Worm (Caenorhabditis elegans) whole organism, young adult: ENCODE results near the gene ran-5.
A peak's percentile ranks its signal among the peaks of the same experiment; 100 is the strongest.

Experiments used
- F10E7.11 ChIP-seq: sonication (generic microtip); optimal IDR thresholded peaks from 2 replicates; lab custom pipeline; 2017; ENCODE audit warnings: mild to moderate bottlenecking, missing genetic modification characterization, moderate library complexity, missing compliant biosample characterization
- F22D6.2 ChIP-seq: sonication (generic microtip); optimal IDR thresholded peaks from 2 replicates; lab custom pipeline; 2016; ENCODE audit warnings: mild to moderate bottlenecking, missing genetic modification characterization, missing compliant biosample characterization
- F33H1.4 ChIP-seq: fragments of 200-800 bp; sonication (Bioruptor generic); IDR thresholded peaks from 2 replicates; pipeline ENCODE4 v1.3.6; 2022; ENCODE audit warnings: missing genetic modification reagents, missing genetic modification characterization, missing compliant biosample characterization
- F39B2.1 ChIP-seq: fragments of 200-800 bp; sonication (Bioruptor generic); IDR thresholded peaks from 2 replicates; pipeline ENCODE4 v1.3.6; 2022; ENCODE audit warnings: missing genetic modification reagents, missing genetic modification characterization, missing compliant biosample characterization
- F52B5.7 ChIP-seq: sonication (generic microtip); optimal IDR thresholded peaks from 2 replicates; lab custom pipeline; 2016; ENCODE audit warnings: mild to moderate bottlenecking, missing genetic modification characterization, missing compliant biosample characterization
- F57A8.1 ChIP-seq: fragments of 200-800 bp; sonication (Bioruptor generic); optimal IDR thresholded peaks from 2 replicates; lab custom pipeline; 2018; ENCODE audit warnings: mild to moderate bottlenecking, missing genetic modification characterization, moderate library complexity, missing compliant biosample characterization
- K12H6.12 ChIP-seq: fragments of 200-800 bp; sonication (Bioruptor generic); optimal IDR thresholded peaks from 2 replicates; lab custom pipeline; 2018; ENCODE audit warnings: mild to moderate bottlenecking, missing genetic modification characterization, missing compliant biosample characterization
- T26A5.8 ChIP-seq: sonication (generic microtip); optimal IDR thresholded peaks from 2 replicates; lab custom pipeline; 2016; ENCODE audit warnings: missing genetic modification characterization, missing compliant biosample characterization
- attf-5 ChIP-seq: fragments of 200-800 bp; sonication (Bioruptor generic); optimal IDR thresholded peaks from 2 replicates; lab custom pipeline; 2018; ENCODE audit warnings: mild to moderate bottlenecking, missing genetic modification characterization, missing compliant biosample characterization
- attf-6 ChIP-seq: fragments of 200-800 bp; sonication (Bioruptor generic); IDR thresholded peaks from 2 replicates; pipeline ENCODE4 v1.3.6; 2022; ENCODE audit warnings: missing genetic modification reagents, missing genetic modification characterization, missing compliant biosample characterization
- bed-1 ChIP-seq: fragments of 200-800 bp; sonication (Bioruptor generic); IDR thresholded peaks from 2 replicates; pipeline ENCODE4 v1.3.6; 2022; ENCODE audit warnings: missing genetic modification reagents, missing genetic modification characterization, missing compliant biosample characterization
- cebp-1 ChIP-seq, 2 experiments: fragments of 200-800 bp in 1 of 2; sonication (Bioruptor generic) in 1 of 2; sonication (generic microtip) in 1 of 2; IDR thresholded peaks in 1 of 2; optimal IDR thresholded peaks in 1 of 2; 2 replicates each; pipeline versions ENCODE4 v1.3.6 to Lab custom; 2017 to 2022; ENCODE audit warnings: missing compliant biosample characterization in 2 of 2, missing genetic modification characterization in 2 of 2, mild to moderate bottlenecking in 1 of 2, missing genetic modification reagents in 1 of 2, moderate library complexity in 1 of 2
- cebp-2 ChIP-seq: fragments of 200-800 bp; sonication (Bioruptor generic); IDR thresholded peaks from 2 replicates; pipeline ENCODE4 v1.3.6; 2022; ENCODE audit warnings: missing genetic modification characterization, missing compliant biosample characterization
- ceh-100 ChIP-seq: fragments of 200-800 bp; sonication (Bioruptor generic); IDR thresholded peaks from 2 replicates; pipeline ENCODE4 v1.3.6; 2022; ENCODE audit warnings: missing genetic modification reagents, missing genetic modification characterization, missing compliant biosample characterization
- ceh-27 ChIP-seq: fragments of 200-800 bp; sonication (Bioruptor generic); optimal IDR thresholded peaks from 2 replicates; lab custom pipeline; 2018; ENCODE audit warnings: mild to moderate bottlenecking, missing genetic modification characterization, moderate library complexity, missing compliant biosample characterization
- ceh-40 ChIP-seq: fragments of 200-800 bp; sonication (Bioruptor generic); IDR thresholded peaks from 2 replicates; pipeline ENCODE4 v1.3.6; 2022; ENCODE audit warnings: missing genetic modification characterization, missing compliant biosample characterization
- chd-7 ChIP-seq: sonication (generic microtip); optimal IDR thresholded peaks from 2 replicates; lab custom pipeline; 2016; ENCODE audit warnings: mild to moderate bottlenecking, missing genetic modification characterization, moderate library complexity, missing compliant biosample characterization
- efl-1 ChIP-seq: fragments of 150-350 bp; optimal IDR thresholded peaks from 2 replicates; lab custom pipeline; 2014; ENCODE audit warnings: missing biosample characterization, missing genetic modification reagents, missing genetic modification characterization
- ekl-4 ChIP-seq: fragments of 200-800 bp; sonication (Bioruptor generic); IDR thresholded peaks from 2 replicates; pipeline ENCODE4 v1.3.6; 2022; ENCODE audit warnings: missing genetic modification reagents, missing genetic modification characterization, missing compliant biosample characterization
- hlh-26 ChIP-seq: fragments of 200-800 bp; sonication (Bioruptor generic); conservative IDR thresholded peaks from 2 replicates; pipeline ENCODE4 v1.3.6; 2022; ENCODE audit warnings: missing genetic modification reagents, missing genetic modification characterization, missing compliant biosample characterization
- lag-1 ChIP-seq: fragments of 200-800 bp; sonication (Bioruptor generic); IDR thresholded peaks from 2 replicates; pipeline ENCODE4 v1.3.6; 2022; ENCODE audit warnings: missing genetic modification reagents, missing genetic modification characterization, missing compliant biosample characterization
- let-607 ChIP-seq, 2 experiments: fragments of 200-800 bp in 1 of 2; sonication (Bioruptor generic) in 1 of 2; sonication (generic microtip) in 1 of 2; optimal IDR thresholded peaks; 2 replicates each; lab custom pipeline; 2016 to 2018; ENCODE audit warnings: mild to moderate bottlenecking in 2 of 2, missing compliant biosample characterization in 2 of 2, missing genetic modification characterization in 2 of 2, moderate library complexity in 2 of 2, missing genotype in 1 of 2
- lin-35 ChIP-seq, 3 experiments: fragments of 150-350 bp in 2 of 3; sonication (generic microtip) in 1 of 3; optimal IDR thresholded peaks; 2 replicates each; lab custom pipeline; 2014 to 2018; ENCODE audit warnings: missing biosample characterization in 3 of 3, missing genetic modification characterization in 3 of 3, missing genetic modification reagents in 3 of 3
- lin-40 ChIP-seq: sonication (generic microtip); optimal IDR thresholded peaks from 2 replicates; lab custom pipeline; 2016; ENCODE audit warnings: missing genetic modification characterization, mild to moderate bottlenecking, missing compliant biosample characterization, missing genotype, missing genetic modification reagents
- lir-1 ChIP-seq: fragments of 200-800 bp; sonication (Bioruptor generic); conservative IDR thresholded peaks from 2 replicates; pipeline ENCODE4 v1.3.6; 2022; ENCODE audit warnings: missing genetic modification reagents, missing genetic modification characterization, missing compliant biosample characterization
- lsl-1 ChIP-seq: fragments of 200-800 bp; sonication (Bioruptor generic); optimal IDR thresholded peaks from 2 replicates; lab custom pipeline; 2018; ENCODE audit warnings: mild to moderate bottlenecking, missing genetic modification characterization, moderate library complexity, missing compliant biosample characterization
- madf-3 ChIP-seq: fragments of 200-800 bp; sonication (Bioruptor generic); IDR thresholded peaks from 2 replicates; pipeline ENCODE4 v1.3.6; 2022; ENCODE audit warnings: missing genetic modification reagents, missing genetic modification characterization, missing compliant biosample characterization
- nfyb-1 ChIP-seq: fragments of 200-800 bp; sonication (Bioruptor generic); IDR thresholded peaks from 2 replicates; pipeline ENCODE4 v1.3.6; 2022; ENCODE audit warnings: missing genetic modification reagents, missing genetic modification characterization, missing compliant biosample characterization
- nhr-179 ChIP-seq: sonication (generic microtip); optimal IDR thresholded peaks from 2 replicates; lab custom pipeline; 2016; ENCODE audit warnings: mild to moderate bottlenecking, missing genetic modification characterization, missing compliant biosample characterization
- nhr-27 ChIP-seq: fragments of 200-800 bp; sonication (Bioruptor generic); optimal IDR thresholded peaks from 2 replicates; lab custom pipeline; 2018; ENCODE audit warnings: mild to moderate bottlenecking, missing genetic modification characterization, moderate library complexity, missing compliant biosample characterization
- repo-1 ChIP-seq: sonication (generic microtip); optimal IDR thresholded peaks from 2 replicates; lab custom pipeline; 2017; ENCODE audit warnings: mild to moderate bottlenecking, missing genetic modification characterization, missing compliant biosample characterization
- rpc-1 ChIP-seq, 2 experiments: fragments of 150-350 bp in 1 of 2; sonication (generic microtip) in 1 of 2; optimal IDR thresholded peaks; 2 replicates each; lab custom pipeline; 2014 to 2018; ENCODE audit warnings: missing biosample characterization in 1 of 2, missing genetic modification characterization in 1 of 2, missing genetic modification reagents in 1 of 2, missing genotype in 1 of 2
- sea-2 ChIP-seq: fragments of 200-800 bp; sonication (Bioruptor generic); IDR thresholded peaks from 2 replicates; pipeline ENCODE4 v1.3.6; 2022; ENCODE audit warnings: missing genetic modification characterization, missing compliant biosample characterization
- somi-1 ChIP-seq: fragments of 200-800 bp; sonication (Bioruptor generic); optimal IDR thresholded peaks from 2 replicates; lab custom pipeline; 2018; ENCODE audit warnings: mild to moderate bottlenecking, missing genetic modification characterization, missing compliant biosample characterization
- tbp1 ChIP-seq: fragments of 200-800 bp; sonication (Bioruptor generic); optimal IDR thresholded peaks from 2 replicates; lab custom pipeline; 2018; ENCODE audit warnings: mild to moderate bottlenecking, missing genetic modification characterization, missing compliant biosample characterization
- tlf-1 ChIP-seq: fragments of 200-800 bp; sonication (Bioruptor generic); optimal IDR thresholded peaks from 2 replicates; lab custom pipeline; 2018; ENCODE audit warnings: mild to moderate bottlenecking, missing genetic modification characterization, missing compliant biosample characterization
- unc-130 ChIP-seq: sonication (generic microtip); optimal IDR thresholded peaks from 2 replicates; lab custom pipeline; 2016; ENCODE audit warnings: missing genetic modification reagents, missing genetic modification characterization, missing compliant biosample characterization
- unc-62 ChIP-seq: fragments of 150-350 bp; optimal IDR thresholded peaks from 2 replicates; lab custom pipeline; 2014; ENCODE audit warnings: missing biosample characterization, missing genetic modification reagents, missing genetic modification characterization
- xnd-1 ChIP-seq: sonication (generic microtip); optimal IDR thresholded peaks from 2 replicates; lab custom pipeline; 2016; ENCODE audit warnings: missing genotype, missing genetic modification reagents, missing genetic modification characterization, missing compliant biosample characterization
- zfh-2 ChIP-seq: fragments of 200-800 bp; sonication (Bioruptor generic); conservative IDR thresholded peaks from 2 replicates; pipeline ENCODE4 v1.3.6; 2022; ENCODE audit warnings: missing genetic modification reagents, missing genetic modification characterization, missing compliant biosample characterization
- ztf-25 ChIP-seq: fragments of 200-800 bp; sonication (Bioruptor generic); IDR thresholded peaks from 2 replicates; pipeline ENCODE4 v1.3.6; 2022; ENCODE audit warnings: missing genetic modification reagents, missing genetic modification characterization, missing compliant biosample characterization
- ztf-3 ChIP-seq: fragments of 200-800 bp; sonication (Bioruptor generic); optimal IDR thresholded peaks from 2 replicates; lab custom pipeline; 2018; ENCODE audit warnings: mild to moderate bottlenecking, missing genetic modification characterization, missing compliant biosample characterization

ran-5 gene

DNA sequence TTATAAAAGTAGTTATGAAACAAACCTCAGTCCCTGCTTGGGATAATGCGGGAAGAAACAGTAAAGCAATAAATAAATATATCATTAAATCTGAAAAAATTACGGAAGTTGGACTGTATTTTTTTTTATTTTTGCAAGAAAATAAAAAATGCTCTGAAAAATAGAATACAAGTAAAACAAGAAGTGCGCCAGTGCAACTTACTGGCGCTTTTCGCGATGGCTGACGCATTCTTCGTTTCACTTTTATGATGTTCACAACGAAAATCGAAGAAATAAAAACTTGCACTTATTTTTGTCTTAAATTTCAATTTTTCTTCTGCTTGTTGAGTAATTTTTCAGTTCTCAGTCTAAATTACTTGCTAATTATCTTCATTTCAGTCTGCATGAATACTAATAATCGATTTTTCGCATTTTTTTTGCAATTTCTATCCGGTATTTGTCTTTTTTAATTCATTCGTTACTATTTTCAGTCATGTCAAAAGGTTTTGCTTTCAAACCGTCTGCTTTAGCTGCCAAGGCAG, at the start of gene ran-5, which contains the start of gene R12C12.6 (continued):
- TF ChIP-seq unc-62 (GFP tag; lab: Kevin White, UChicago) (no peak), ztf-25 (GFP tag; lab: Robert Waterston, UW) (no peak), zfh-2 (GFP tag; lab: Robert Waterston, UW) (no peak), efl-1 (GFP tag; lab: Kevin White, UChicago) (peak; percentile 11), attf-5 (peak; percentile 50), T26A5.8 (no peak), ceh-27 (peak; percentile 13), lir-1 (GFP tag; lab: Robert Waterston, UW) (peak; percentile 62), ceh-100 (GFP tag; lab: Robert Waterston, UW) (peak; percentile 70; the same call in 1 of the 2 replicates), let-607 (tag; optimal IDR thresholded peaks at IDR 0.05; lab: Kevin White, UChicago) (peak in 1 of 2 experiments; percentile 69), lin-35 (GFP tag; optimal IDR thresholded peaks at IDR 0.05; lab: Kevin White, UChicago) (peak in 1 of 3 experiments; percentile 82), F33H1.4 (GFP tag; lab: Robert Waterston, UW) (peak; percentile 56; the same call in 1 of the 2 replicates), K12H6.12 (peak; percentile 23), rpc-1 (optimal IDR thresholded peaks at IDR 0.05; lab: Kevin White, UChicago) (no peak), rpc-1 (tag; optimal IDR thresholded peaks at IDR 0.05; lab: Kevin White, UChicago) (no peak), ekl-4 (GFP tag; lab: Robert Waterston, UW) (peak; percentile 77), F22D6.2 (tag; lab: Kevin White, UChicago) (peak; percentile 55), unc-130 (GFP tag; lab: Kevin White, UChicago) (peak; percentile 11), lag-1 (GFP tag; lab: Robert Waterston, UW) (no peak), tlf-1 (GFP tag; lab: Kevin White, UChicago) (peak; percentile 73), F57A8.1 (GFP tag; lab: Kevin White, UChicago) (no peak), chd-7 (peak; percentile 21), cebp-2 (0 out of 2 replicates have a peak, but pooled peaks have one; percentile 68), sea-2 (GFP tag; lab: Robert Waterston, UW) (no peak), tbp1 (GFP tag; lab: Kevin White, UChicago) (peak; percentile 60), somi-1 (no peak), cebp-1 (GFP tag; IDR thresholded peaks at IDR 0.05; lab: Robert Waterston, UW) (no peak), cebp-1 (tag; optimal IDR thresholded peaks at IDR 0.05; lab: Kevin White, UChicago) (peak; percentile 80)

DNA sequence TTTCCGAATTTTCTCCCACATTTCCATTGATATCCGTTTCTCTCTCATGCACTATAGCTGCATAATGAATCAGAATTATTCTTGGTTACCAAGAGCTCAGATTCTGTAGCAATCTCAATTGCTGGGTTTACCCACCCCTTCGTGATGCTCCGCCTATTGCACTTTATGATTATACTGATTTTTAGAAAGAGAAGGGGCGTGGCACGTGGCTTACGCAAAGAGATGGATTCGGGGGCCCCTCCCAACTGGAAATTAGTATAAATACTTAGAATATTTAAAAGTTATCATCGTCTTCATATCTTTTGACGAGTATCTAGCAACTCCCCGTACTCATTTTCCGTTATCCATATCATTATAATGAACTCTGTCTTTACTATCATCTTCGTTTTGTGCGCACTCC, 47.8 kb upstream of the ran-5 start, which contains the start of gene ins-6:
ins-6 (plus strand) TSS at position 301 of the 400 bp plus-strand sequence.
- no peak for TF ChIP-seq ceh-40 (GFP tag; lab: Robert Waterston, UW)
- no peak for TF ChIP-seq ztf-3 (GFP tag; lab: Kevin White, UChicago)
- no peak for TF ChIP-seq F33H1.4 (GFP tag; lab: Robert Waterston, UW)

DNA sequence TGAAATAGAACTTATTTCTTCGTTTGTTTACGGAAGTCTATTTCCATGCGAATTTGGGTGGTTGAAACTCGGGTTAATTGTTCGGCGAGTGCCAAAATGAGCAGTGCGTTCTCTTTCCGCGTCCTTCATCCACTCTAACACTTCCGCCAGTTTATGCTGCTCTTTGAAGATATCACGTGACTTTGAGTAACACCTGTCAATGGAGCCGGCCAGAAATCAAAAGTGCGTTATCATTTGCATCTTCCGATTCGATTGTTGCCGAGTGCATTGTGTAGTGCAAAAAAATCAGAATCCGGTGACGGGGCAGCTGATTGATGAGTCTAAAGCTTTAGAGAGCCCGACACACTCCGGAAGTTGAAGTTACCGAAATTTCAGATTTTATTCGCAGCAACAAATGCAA, 46.9 kb upstream of the ran-5 start:
- TF ChIP-seq F52B5.7 (tag; lab: Kevin White, UChicago) = no peak
- no peak for TF ChIP-seq xnd-1 (tag; lab: Kevin White, UChicago)
- no peak for TF ChIP-seq lin-40
- TF ChIP-seq F10E7.11 (tag; lab: Kevin White, UChicago) = no peak
- no peak for TF ChIP-seq hlh-26 (GFP tag; lab: Robert Waterston, UW)
- no peak for TF ChIP-seq nhr-179
- no peak for TF ChIP-seq attf-6 (GFP tag; lab: Robert Waterston, UW)
- no peak for TF ChIP-seq ekl-4 (GFP tag; lab: Robert Waterston, UW)
- no peak for TF ChIP-seq lsl-1 (GFP tag; lab: Kevin White, UChicago)
- no peak for TF ChIP-seq tbp1 (GFP tag; lab: Kevin White, UChicago)
- no peak for TF ChIP-seq nfyb-1 (GFP tag; lab: Robert Waterston, UW)
- no peak for TF ChIP-seq repo-1
- TF ChIP-seq bed-1 (GFP tag; lab: Robert Waterston, UW) = no peak
- no peak for TF ChIP-seq lag-1 (GFP tag; lab: Robert Waterston, UW)
- no peak for TF ChIP-seq nhr-27 (tag; lab: Kevin White, UChicago)
- TF ChIP-seq F39B2.1 (GFP tag; lab: Robert Waterston, UW) = no peak
- no peak for TF ChIP-seq madf-3 (GFP tag; lab: Robert Waterston, UW)
